Worm (Caenorhabditis elegans): ENCODE results near the gene srw-97.

DNA sequence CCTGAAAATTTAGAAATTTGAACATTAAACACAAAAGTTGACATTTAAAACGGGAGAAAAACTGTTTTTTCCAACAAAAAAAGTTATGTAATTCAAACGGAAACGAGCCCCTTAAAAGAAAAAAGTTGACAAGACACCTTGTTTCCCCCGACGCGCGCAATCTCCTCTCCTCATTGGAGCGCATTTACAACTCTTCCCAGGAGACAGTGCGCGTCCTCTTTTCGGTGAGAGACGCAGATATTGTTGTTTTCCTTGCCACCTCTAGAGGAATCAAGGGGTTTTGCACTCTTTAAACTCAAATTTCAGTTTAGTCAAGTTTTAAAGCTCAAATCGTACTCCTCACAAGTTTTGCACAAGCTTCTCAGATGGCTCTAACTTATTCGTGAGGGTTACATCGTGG is 27.0 kb upstream of the srw-97 start, which contains the start of gene F58E1.13:
- TF ChIP-seq tra-4 (tag; optimal IDR thresholded peaks at IDR 0.05) (no peak), sea-1 (GFP tag; conservative IDR thresholded peaks at IDR 0.05) (no peak), ama-1 (optimal IDR thresholded peaks at IDR 0.05) (no peak), scrt-1 (GFP tag; IDR thresholded peaks at IDR 0.05) (no peak), hnd-1 (tag; optimal IDR thresholded peaks at IDR 0.05) (no peak), tbx-37 (GFP tag; conservative IDR thresholded peaks at IDR 0.05) (no peak), flt-1 (GFP tag; IDR thresholded peaks at IDR 0.05) (no peak)
